Fruit fly (Drosophila melanogaster): ENCODE data around the gene fz.

fz gene

dm6 chr3L:14374499-14374898, 100.4 kb downstream of the fz start:
- TF ChIP-seq Ets21C (GFP tag; optimal IDR thresholded peaks at IDR 0.05) (peak; percentile 45), CG31627 (GFP tag; optimal IDR thresholded peaks at IDR 0.05) (peak; percentile 73), Sox14 (GFP tag; optimal IDR thresholded peaks at IDR 0.05) (peak; percentile 84), Hr38 (GFP tag; optimal IDR thresholded peaks at IDR 0.05) (no peak), CG11762 (GFP tag; optimal IDR thresholded peaks at IDR 0.05; ENCODE audit: insufficient read depth) (peak; percentile 10), CG3919 (GFP tag; optimal IDR thresholded peaks at IDR 0.05) (peak; percentile 75), net (GFP tag; optimal IDR thresholded peaks at IDR 0.05) (peak; percentile 59), CG10669 (GFP tag; optimal IDR thresholded peaks at IDR 0.05) (peak; percentile 69), ss (GFP tag; optimal IDR thresholded peaks at IDR 0.05) (peak; percentile 86), CG8119 (GFP tag; IDR thresholded peaks at IDR 0.05) (peak; percentile 71), fd59A (GFP tag; optimal IDR thresholded peaks at IDR 0.05) (peak; percentile 88), CG11294 (GFP tag; IDR thresholded peaks at IDR 0.05) (no peak), CG16779 (tag; optimal IDR thresholded peaks at IDR 0.05) (peak; percentile 49), Ets96B (tag; optimal IDR thresholded peaks at IDR 0.05) (peak; percentile 89), CG11902 (GFP tag; optimal IDR thresholded peaks at IDR 0.05) (peak; percentile 50), Sox15 (GFP tag; optimal IDR thresholded peaks at IDR 0.05) (peak; percentile 50), lz (GFP tag; optimal IDR thresholded peaks at IDR 0.05) (peak; percentile 65), eg (GFP tag; IDR thresholded peaks at IDR 0.05) (peak; percentile 20; the same call in 1 of the 3 replicates), dac (GFP tag; optimal IDR thresholded peaks at IDR 0.05) (no peak), CG32006 (GFP tag; optimal IDR thresholded peaks at IDR 0.05) (peak; percentile 65), CG3032 (tag; optimal IDR thresholded peaks at IDR 0.05) (peak; percentile 81), Eip75B (GFP tag; optimal IDR thresholded peaks at IDR 0.05) (peak; percentile 85), CG6163 (GFP tag; IDR thresholded peaks at IDR 0.05) (peak; percentile 91), spab (GFP tag; optimal IDR thresholded peaks at IDR 0.05) (peak; percentile 82), acj6 (GFP tag; optimal IDR thresholded peaks at IDR 0.05) (peak; percentile 77), Blimp-1 (GFP tag; optimal IDR thresholded peaks at IDR 0.05) (peak; percentile 40), Sox102F (GFP tag; optimal IDR thresholded peaks at IDR 0.05) (peak; percentile 77), fd85E (GFP tag; optimal IDR thresholded peaks at IDR 0.05) (no peak), CG6808 (GFP tag; optimal IDR thresholded peaks at IDR 0.05) (peak; percentile 84), achi (GFP tag; optimal IDR thresholded peaks at IDR 0.05) (peak; percentile 80), salr (GFP tag; optimal IDR thresholded peaks at IDR 0.05) (peak; percentile 68 to 79), CG8319 (GFP tag; optimal IDR thresholded peaks at IDR 0.05) (peak; percentile 16), esn (GFP tag; optimal IDR thresholded peaks at IDR 0.05) (peak; percentile 77), topi (GFP tag; optimal IDR thresholded peaks at IDR 0.05) (peak; percentile 64), CG15336 (GFP tag; IDR thresholded peaks at IDR 0.05) (peak; percentile 45), OdsH (GFP tag; optimal IDR thresholded peaks at IDR 0.05) (peak; percentile 71), Met (GFP tag; optimal IDR thresholded peaks at IDR 0.05) (peak; percentile 68), CG9139 (GFP tag; optimal IDR thresholded peaks at IDR 0.05) (peak; percentile 80), Gug (GFP tag; IDR thresholded peaks at IDR 0.05) (peak; percentile 40), Lpt (GFP tag; optimal IDR thresholded peaks at IDR 0.05) (no peak), Hr39 (GFP tag; optimal IDR thresholded peaks at IDR 0.05) (peak; percentile 70), CG7368 (GFP tag; optimal IDR thresholded peaks at IDR 0.05) (peak; percentile 51), vri (GFP tag; optimal IDR thresholded peaks at IDR 0.05) (peak; percentile 44), dsx (GFP tag; optimal IDR thresholded peaks at IDR 0.05; ENCODE audit: poor library complexity, severe bottlenecking) (peak; percentile 90), CG1621 (tag; optimal IDR thresholded peaks at IDR 0.05) (peak; percentile 86), CG6792 (GFP tag; optimal IDR thresholded peaks at IDR 0.05) (peak; percentile 69), Hr4 (GFP tag; optimal IDR thresholded peaks at IDR 0.05) (peak; percentile 48), svp (GFP tag) (peak; percentile 88), Smox (GFP tag; optimal IDR thresholded peaks at IDR 0.05) (peak; percentile 72), fkh (GFP tag; optimal IDR thresholded peaks at IDR 0.05) (no peak), CG4318 (GFP tag; optimal IDR thresholded peaks at IDR 0.05) (peak; percentile 6), CG6854 (GFP tag; optimal IDR thresholded peaks at IDR 0.05) (peak; percentile 42)

Data from whole organism, prepupa.